Fruit fly (Drosophila melanogaster) whole organism, embryonic: ENCODE data around the gene rho-5.

Source experiments
- Atf3 ChIP-seq: fragments of 200-800 bp; sonication (Bioruptor generic); optimal IDR thresholded peaks from 3 replicates; lab custom pipeline; 2016; ENCODE audit warnings: missing biosample characterization, missing genetic modification characterization
- BEAF-32 ChIP-seq: fragments of 200-800 bp; sonication (Bioruptor generic); optimal IDR thresholded peaks from 3 replicates; lab custom pipeline; 2017; ENCODE audit warnings: missing biosample characterization, missing genetic modification characterization, mild to moderate bottlenecking, moderate library complexity, missing genetic modification reagents
- CG10274 ChIP-seq: fragments of 200-800 bp; sonication (Bioruptor generic); optimal IDR thresholded peaks from 3 replicates; lab custom pipeline; 2017; ENCODE audit warnings: missing biosample characterization, mild to moderate bottlenecking, missing genetic modification characterization
- CG13287 ChIP-seq: fragments of 200-800 bp; sonication (Bioruptor generic); IDR thresholded peaks from 2 replicates; pipeline ENCODE4 v1.3.6; 2022; ENCODE audit warnings: missing biosample characterization, missing genetic modification characterization; ENCODE audit not compliant: partially characterized antibody
- CG13296 ChIP-seq: fragments of 200-800 bp; sonication (Bioruptor generic); optimal IDR thresholded peaks from 3 replicates; lab custom pipeline; 2018; ENCODE audit warnings: missing biosample characterization, mild to moderate bottlenecking, missing genetic modification characterization
- CG15696 ChIP-seq: fragments of 200-800 bp; sonication (Bioruptor generic); optimal IDR thresholded peaks from 2 replicates; lab custom pipeline; 2019; ENCODE audit warnings: missing biosample characterization, mild to moderate bottlenecking, missing genetic modification characterization, moderate library complexity
- CG31224 ChIP-seq: fragments of 200-800 bp; sonication (Bioruptor generic); IDR thresholded peaks from 2 replicates; pipeline ENCODE4 v1.3.6; 2022; ENCODE audit warnings: missing biosample characterization, missing genetic modification characterization
- CG4617 ChIP-seq: fragments of 200-800 bp; sonication (Bioruptor generic); optimal IDR thresholded peaks from 3 replicates; lab custom pipeline; 2016; ENCODE audit warnings: missing biosample characterization, missing genetic modification characterization, borderline replicate concordance
- CG6791 ChIP-seq: fragments of 200-800 bp; sonication (Bioruptor generic); IDR thresholded peaks from 3 replicates; pipeline ENCODE4 v1.3.6; 2022; ENCODE audit warnings: missing biosample characterization, missing genetic modification characterization; ENCODE audit not compliant: partially characterized antibody
- CG6854 ChIP-seq: fragments of 200-800 bp; sonication (Bioruptor generic); optimal IDR thresholded peaks from 3 replicates; lab custom pipeline; 2017; ENCODE audit warnings: missing biosample characterization, mild to moderate bottlenecking, missing genetic modification characterization
- CG7745 ChIP-seq: fragments of 200-800 bp; sonication (Bioruptor generic); optimal IDR thresholded peaks from 2 replicates; lab custom pipeline; 2018; ENCODE audit warnings: missing biosample characterization, mild to moderate bottlenecking, missing genetic modification characterization, moderate library complexity
- CG9437 ChIP-seq: fragments of 200-800 bp; sonication (Bioruptor generic); optimal IDR thresholded peaks from 2 replicates; lab custom pipeline; 2018; ENCODE audit warnings: missing biosample characterization, mild to moderate bottlenecking, missing genetic modification characterization
- CG9817 ChIP-seq: fragments of 200-800 bp; sonication (Bioruptor generic); optimal IDR thresholded peaks from 2 replicates; lab custom pipeline; 2018; ENCODE audit warnings: missing biosample characterization, mild to moderate bottlenecking, missing genetic modification characterization, moderate library complexity
- Camta ChIP-seq: fragments of 200-800 bp; sonication (Bioruptor generic); optimal IDR thresholded peaks from 2 replicates; lab custom pipeline; 2016; ENCODE audit warnings: missing biosample characterization, missing genetic modification characterization
- D ChIP-seq, 2 experiments: fragments of 200-800 bp in 1 of 2; fragments of >200 bp in 1 of 2; sonication (Bioruptor generic) in 1 of 2; optimal IDR thresholded peaks; 2 replicates in 1 of 2; 3 replicates in 1 of 2; lab custom pipeline; 2017; ENCODE audit warnings: mild to moderate bottlenecking in 1 of 2, missing biosample characterization in 1 of 2, missing genetic modification characterization in 1 of 2, missing genetic modification reagents in 1 of 2
- HHEX ChIP-seq: fragments of 200-800 bp; sonication (Bioruptor generic); optimal IDR thresholded peaks from 3 replicates; lab custom pipeline; 2017; ENCODE audit warnings: missing biosample characterization, mild to moderate bottlenecking, missing genetic modification characterization, missing genetic modification reagents
- HmgZ ChIP-seq: fragments of 200-800 bp; sonication (Bioruptor generic); optimal IDR thresholded peaks from 2 replicates; lab custom pipeline; 2018; ENCODE audit warnings: missing biosample characterization, mild to moderate bottlenecking, missing genetic modification characterization
- Hr3 ChIP-seq: fragments of 200-800 bp; sonication (Bioruptor generic); optimal IDR thresholded peaks from 3 replicates; lab custom pipeline; 2016; ENCODE audit warnings: missing biosample characterization, missing genetic modification characterization
- Hr51 ChIP-seq, 2 experiments: fragments of 200-800 bp; sonication (Bioruptor generic); optimal IDR thresholded peaks; 2 replicates in 1 of 2; 3 replicates in 1 of 2; lab custom pipeline; 2016 to 2018; ENCODE audit warnings: missing biosample characterization in 2 of 2, missing genetic modification characterization in 2 of 2, mild to moderate bottlenecking in 1 of 2, moderate library complexity in 1 of 2
- Mrtf ChIP-seq: fragments of 200-800 bp; sonication (Bioruptor generic); IDR thresholded peaks from 3 replicates; pipeline ENCODE4 v1.3.6; 2022; ENCODE audit warnings: missing biosample characterization, missing genetic modification characterization
- Pdp1 ChIP-seq, 2 experiments: fragments of 200-800 bp; sonication (Bioruptor generic); optimal IDR thresholded peaks; 3 replicates each; lab custom pipeline; 2016; ENCODE audit warnings: missing biosample characterization in 2 of 2, missing genetic modification characterization in 2 of 2, mild to moderate bottlenecking in 1 of 2, moderate library complexity in 1 of 2
- Ptx1 ChIP-seq: fragments of 200-800 bp; sonication (Bioruptor generic); IDR thresholded peaks from 2 replicates; pipeline ENCODE4 v1.3.6; 2022; ENCODE audit warnings: missing biosample characterization, missing genetic modification characterization
- Rfx ChIP-seq: fragments of 200-800 bp; sonication (Bioruptor generic); IDR thresholded peaks from 2 replicates; pipeline ENCODE4 v1.3.6; 2022; ENCODE audit warnings: missing biosample characterization, missing genetic modification characterization
- Xbp1 ChIP-seq: fragments of 200-800 bp; sonication (Bioruptor generic); optimal IDR thresholded peaks from 3 replicates; lab custom pipeline; 2016; ENCODE audit warnings: missing biosample characterization, mild to moderate bottlenecking, missing genetic modification characterization
- ac ChIP-seq: fragments of 200-800 bp; sonication (Bioruptor generic); optimal IDR thresholded peaks from 3 replicates; lab custom pipeline; 2017; ENCODE audit warnings: missing biosample characterization, mild to moderate bottlenecking, missing genetic modification characterization
- chif ChIP-seq, 2 experiments: fragments of 200-800 bp; sonication (Bioruptor generic); optimal IDR thresholded peaks; 3 replicates each; lab custom pipeline; 2016; ENCODE audit warnings: missing biosample characterization in 2 of 2, missing genetic modification characterization in 2 of 2
- da ChIP-seq: fragments of 200-800 bp; sonication (Bioruptor generic); optimal IDR thresholded peaks from 2 replicates; lab custom pipeline; 2016; ENCODE audit warnings: missing biosample characterization, missing genetic modification characterization
- fd102C ChIP-seq: fragments of 200-800 bp; sonication (Bioruptor generic); optimal IDR thresholded peaks from 2 replicates; lab custom pipeline; 2018; ENCODE audit warnings: missing biosample characterization, mild to moderate bottlenecking, missing genetic modification characterization, moderate library complexity
- fd96Cb ChIP-seq: fragments of 200-800 bp; sonication (Bioruptor generic); optimal IDR thresholded peaks from 2 replicates; lab custom pipeline; 2018; ENCODE audit warnings: missing biosample characterization, mild to moderate bottlenecking, missing genetic modification characterization, moderate library complexity
- ftz-f1 ChIP-seq: fragments of 200-800 bp; sonication (Bioruptor generic); optimal IDR thresholded peaks from 2 replicates; lab custom pipeline; 2016; ENCODE audit warnings: missing biosample characterization, missing genetic modification characterization
- gt ChIP-seq: fragments of 200-800 bp; sonication (Bioruptor generic); IDR thresholded peaks from 2 replicates; pipeline ENCODE4 v1.3.6; 2022; ENCODE audit warnings: missing biosample characterization, missing genetic modification characterization
- nerfin-1 ChIP-seq: fragments of 200-800 bp; sonication (Bioruptor generic); optimal IDR thresholded peaks from 3 replicates; lab custom pipeline; 2019; ENCODE audit warnings: missing biosample characterization, mild to moderate bottlenecking, missing genetic modification characterization, moderate library complexity
- nmo ChIP-seq: fragments of 200-800 bp; sonication (Bioruptor generic); optimal IDR thresholded peaks from 2 replicates; lab custom pipeline; 2018; ENCODE audit warnings: missing biosample characterization, mild to moderate bottlenecking, missing genetic modification characterization, moderate library complexity
- p53 ChIP-seq: fragments of 200-800 bp; sonication (Bioruptor generic); optimal IDR thresholded peaks from 2 replicates; lab custom pipeline; 2016; ENCODE audit warnings: missing biosample characterization, missing genetic modification characterization
- pb ChIP-seq: fragments of 200-800 bp; sonication (Bioruptor generic); optimal IDR thresholded peaks from 3 replicates; lab custom pipeline; 2016; ENCODE audit warnings: missing biosample characterization, missing genetic modification characterization
- pho ChIP-seq: fragments of 200-800 bp; sonication (Bioruptor generic); optimal IDR thresholded peaks from 2 replicates; lab custom pipeline; 2016; ENCODE audit warnings: missing biosample characterization, missing genetic modification characterization
- sc ChIP-seq, 3 experiments: fragments of >200 bp in 2 of 3; fragments of 200-800 bp in 1 of 3; sonication (Bioruptor generic) in 1 of 3; optimal IDR thresholded peaks; 2 replicates in 2 of 3; 3 replicates in 1 of 3; lab custom pipeline; 2017; ENCODE audit warnings: mild to moderate bottlenecking in 1 of 3, missing biosample characterization in 1 of 3, missing genetic modification characterization in 1 of 3, missing genetic modification reagents in 1 of 3
- shn ChIP-seq: fragments of 200-800 bp; sonication (Bioruptor generic); optimal IDR thresholded peaks from 3 replicates; lab custom pipeline; 2016; ENCODE audit warnings: missing biosample characterization, missing genetic modification characterization
- sqz ChIP-seq: fragments of 200-800 bp; sonication (Bioruptor generic); optimal IDR thresholded peaks from 3 replicates; lab custom pipeline; 2018; ENCODE audit warnings: missing biosample characterization, mild to moderate bottlenecking, missing genetic modification characterization
- tin ChIP-seq: fragments of 200-800 bp; sonication (Bioruptor generic); optimal IDR thresholded peaks from 3 replicates; lab custom pipeline; 2016; ENCODE audit warnings: missing biosample characterization, missing genetic modification characterization
- zfh2 ChIP-seq: fragments of 200-800 bp; sonication (Bioruptor generic); optimal IDR thresholded peaks from 2 replicates; lab custom pipeline; 2016; ENCODE audit warnings: missing biosample characterization, missing genetic modification characterization

rho-5 gene

DNA sequence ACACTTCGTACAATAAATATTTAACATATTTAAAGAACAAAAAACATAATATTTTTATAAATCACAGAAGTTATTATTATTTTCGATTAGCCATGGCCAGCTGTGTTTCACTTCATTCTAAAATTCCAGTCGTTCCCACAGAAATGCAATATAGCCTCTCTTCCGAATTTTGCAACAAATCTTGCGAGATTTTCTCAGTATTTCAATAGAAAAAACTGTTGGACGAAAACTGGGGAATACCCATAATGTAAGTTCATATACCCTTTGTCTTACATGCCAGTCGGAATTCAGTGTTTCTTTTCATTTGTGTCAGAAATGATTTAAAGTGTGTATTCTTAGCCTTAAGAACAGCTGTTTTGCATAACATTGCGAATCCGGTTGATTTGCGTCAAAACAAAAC lies 17.2 kb downstream of the rho-5 start, which contains the start of the genes CtsL4 and ClpP (continued):
- TF ChIP-seq CG6791 (GFP tag; lab: Robert Waterston, UW) (no peak), nerfin-1 (tag; lab: Kevin White, UChicago) (peak; percentile 56), sc (optimal IDR thresholded peaks at IDR 0.05; lab: Kevin White, UChicago) (no peak), sc (GFP tag; optimal IDR thresholded peaks at IDR 0.05; lab: Kevin White, UChicago) (peak; percentile 2), CG13287 (peak; percentile 33; the same call in 1 of the 2 replicates), shn (GFP tag; lab: Kevin White, UChicago) (peak; percentile 35), Xbp1 (GFP tag; lab: Kevin White, UChicago) (peak; percentile 71), CG13296 (peak; percentile 40), ftz-f1 (GFP tag; lab: Kevin White, UChicago) (no peak), CG7745 (tag; lab: Kevin White, UChicago) (no peak), Mrtf (GFP tag; lab: Robert Waterston, UW) (peak; percentile 39; the same call in 1 of the 3 replicates), CG9817 (tag; lab: Kevin White, UChicago) (peak; percentile 34), HmgZ (tag; lab: Kevin White, UChicago) (peak; percentile 72), CG6854 (GFP tag; lab: Kevin White, UChicago) (no peak), fd96Cb (tag; lab: Kevin White, UChicago) (peak; percentile 37), nmo (GFP tag; lab: Kevin White, UChicago) (peak; percentile 64), Atf3 (GFP tag; lab: Kevin White, UChicago) (no peak), da (no peak), D (optimal IDR thresholded peaks at IDR 0.05; lab: Kevin White, UChicago) (no peak), D (GFP tag; optimal IDR thresholded peaks at IDR 0.05; lab: Kevin White, UChicago) (peak; percentile 35), pho (peak; percentile 23), Hr51 (GFP tag; optimal IDR thresholded peaks at IDR 0.05; lab: Kevin White, UChicago) (peak in 1 of 2 experiments; percentile 2), Camta (GFP tag; lab: Kevin White, UChicago) (peak; percentile 4), Hr3 (GFP tag; lab: Kevin White, UChicago) (peak; percentile 51), HHEX (peak; percentile 27), CG4617 (GFP tag; lab: Kevin White, UChicago) (peak; percentile 76), CG10274 (GFP tag; lab: Kevin White, UChicago) (no peak), sqz (GFP tag; lab: Kevin White, UChicago) (no peak), BEAF-32 (peak; percentile 31), chif (GFP tag; optimal IDR thresholded peaks at IDR 0.05; lab: Kevin White, UChicago) (peak in 1 of 2 experiments; percentile 39), p53 (no peak), CG31224 (GFP tag; lab: Robert Waterston, UW) (no peak), pb (GFP tag; lab: Kevin White, UChicago) (no peak), gt (no peak), fd102C (no peak), Rfx (no peak; the same call in 1 of the 2 replicates), Pdp1 (GFP tag; optimal IDR thresholded peaks at IDR 0.05; lab: Kevin White, UChicago) (peak; percentile 29 to 97), zfh2 (GFP tag; lab: Kevin White, UChicago) (peak; percentile 33), tin (GFP tag; lab: Kevin White, UChicago) (peak; percentile 46), CG9437 (GFP tag; lab: Kevin White, UChicago) (peak; percentile 36), Ptx1 (GFP tag; lab: Robert Waterston, UW) (peak; percentile 60), ac (GFP tag; lab: Kevin White, UChicago) (no peak), CG15696 (tag; lab: Kevin White, UChicago) (peak; percentile 25)
